Worm (Caenorhabditis elegans): ENCODE data around the gene B0218.7.

Gene B0218.7

ce11 chrIV:8152145-8152544 is 13.7 kb downstream of the B0218.7 start, which contains the start of gene faah-2:
TSS of gene faah-2 (plus strand) at chrIV:8152445.
- TF ChIP-seq F57A8.1 (GFP tag; optimal IDR thresholded peaks at IDR 0.05) (no peak), madf-8 (GFP tag; conservative IDR thresholded peaks at IDR 0.05) (no peak), ama-1 (optimal IDR thresholded peaks at IDR 0.05) (no peak), ama-1 (GFP tag; optimal IDR thresholded peaks at IDR 0.05) (no peak), ZK185.1 (tag; optimal IDR thresholded peaks at IDR 0.05; ENCODE audit: poor library complexity, severe bottlenecking) (no peak), F23B12.7 (tag; optimal IDR thresholded peaks at IDR 0.05; ENCODE audit: insufficient read depth) (no peak), D2030.7 (GFP tag; IDR thresholded peaks at IDR 0.05) (no peak), T26A5.8 (tag; optimal IDR thresholded peaks at IDR 0.05) (no peak), nhr-90 (tag; optimal IDR thresholded peaks at IDR 0.05) (no peak), hrde-1 (tag; optimal IDR thresholded peaks at IDR 0.05; ENCODE audit: borderline replicate concordance) (no peak), Y53G8AR.9 (GFP tag; conservative IDR thresholded peaks at IDR 0.05) (no peak), madf-10 (tag; optimal IDR thresholded peaks at IDR 0.05) (no peak), mes-4 (tag; optimal IDR thresholded peaks at IDR 0.05) (no peak), C06A6.2 (GFP tag; conservative IDR thresholded peaks at IDR 0.05) (no peak)

- no peak for TF ChIP-seq ztf-28 (GFP tag; IDR thresholded peaks at IDR 0.05)
- peak; percentile 84 for TF ChIP-seq unc-62 (GFP tag; optimal IDR thresholded peaks at IDR 0.05)
- TF ChIP-seq dox-1 (GFP tag; IDR thresholded peaks at IDR 0.05), result peak; percentile 34; the same call in 1 of the 2 replicates
- TF ChIP-seq lin-40 (tag; optimal IDR thresholded peaks at IDR 0.05), result no peak
- TF ChIP-seq nfyb-1 (GFP tag; IDR thresholded peaks at IDR 0.05), result no peak
- no peak for TF ChIP-seq F23B12.7 (tag; optimal IDR thresholded peaks at IDR 0.05; ENCODE audit: insufficient read depth)
- no peak for TF ChIP-seq chd-7 (tag; optimal IDR thresholded peaks at IDR 0.05)
- TF ChIP-seq F49E8.2 (tag; optimal IDR thresholded peaks at IDR 0.05; ENCODE audit: insufficient read depth), result no peak
- no peak for TF ChIP-seq fkh-3 (tag; optimal IDR thresholded peaks at IDR 0.05)
- no peak for TF ChIP-seq madf-10 (tag; optimal IDR thresholded peaks at IDR 0.05)
- no peak for TF ChIP-seq egl-44 (GFP tag; IDR thresholded peaks at IDR 0.05)
- TF ChIP-seq tbp1 (GFP tag; optimal IDR thresholded peaks at IDR 0.05), result peak; percentile 2
- peak; percentile 78 for TF ChIP-seq nhr-80 (tag; optimal IDR thresholded peaks at IDR 0.05)
- no peak for TF ChIP-seq attf-5 (GFP tag; optimal IDR thresholded peaks at IDR 0.05)
- TF ChIP-seq nhr-27 (tag; optimal IDR thresholded peaks at IDR 0.05), result no peak
- TF ChIP-seq atf-7 (tag; optimal IDR thresholded peaks at IDR 0.05), result peak; percentile 3
- TF ChIP-seq B0336.3 (GFP tag; IDR thresholded peaks at IDR 0.05), result no peak
- TF ChIP-seq ztf-22 (GFP tag; optimal IDR thresholded peaks at IDR 0.05), result peak; percentile 32
- TF ChIP-seq ama-1 (optimal IDR thresholded peaks at IDR 0.05), result no peak
- no peak for TF ChIP-seq ama-1 (GFP tag; optimal IDR thresholded peaks at IDR 0.05)
- no peak for TF ChIP-seq him-1 (tag; optimal IDR thresholded peaks at IDR 0.05)
- no peak for TF ChIP-seq lsy-27 (tag; optimal IDR thresholded peaks at IDR 0.05; ENCODE audit: borderline replicate concordance, insufficient read depth)
- no peak for TF ChIP-seq snpc-3.4 (tag; optimal IDR thresholded peaks at IDR 0.05)
- no peak for TF ChIP-seq hmg-20 (GFP tag; IDR thresholded peaks at IDR 0.05)
- no peak for TF ChIP-seq ets-4 (GFP tag; optimal IDR thresholded peaks at IDR 0.05)
- no peak for TF ChIP-seq mes-4 (tag; optimal IDR thresholded peaks at IDR 0.05)
- TF ChIP-seq nfya-1 (tag; optimal IDR thresholded peaks at IDR 0.05; ENCODE audit: borderline replicate concordance, insufficient read depth), result no peak
- TF ChIP-seq cebp-1 (GFP tag; IDR thresholded peaks at IDR 0.05), result no peak
- TF ChIP-seq cebp-1 (tag; optimal IDR thresholded peaks at IDR 0.05), result peak; percentile 65
- no peak for TF ChIP-seq let-607 (tag; optimal IDR thresholded peaks at IDR 0.05)
- TF ChIP-seq snpc-4 (GFP tag; optimal IDR thresholded peaks at IDR 0.05), result no peak
- peak in 1 of 4 experiments; percentile 13 for TF ChIP-seq snpc-4 (tag; optimal IDR thresholded peaks at IDR 0.05)
- TF ChIP-seq dpl-1 (GFP tag; optimal IDR thresholded peaks at IDR 0.05), result no peak
- no peak for TF ChIP-seq dpff-1 (tag; optimal IDR thresholded peaks at IDR 0.05)
- TF ChIP-seq F39B2.1 (GFP tag; IDR thresholded peaks at IDR 0.05), result no peak
- TF ChIP-seq sea-2 (GFP tag; IDR thresholded peaks at IDR 0.05), result no peak
Measured at ce11 chrIV:8151721-8152120, 14.1 kb downstream of the B0218.7 start.

Measured in whole organism, young adult.